Worm (Caenorhabditis elegans) whole organism, L4/young adult: Measurements from ENCODE around the gene ppat-1.
A peak's percentile ranks its signal among the peaks of the same experiment; 100 is the strongest.

Experiments used
- W03F9.2 ChIP-seq: fragments of 150-350 bp; optimal IDR thresholded peaks from 2 replicates; lab custom pipeline; 2014; ENCODE audit warnings: missing biosample characterization, missing genetic modification characterization
- dao-5 ChIP-seq: sonication (generic microtip); optimal IDR thresholded peaks from 2 replicates; lab custom pipeline; 2016; ENCODE audit warnings: missing genotype, missing genetic modification characterization, moderate library complexity, missing compliant biosample characterization
- him-1 ChIP-seq: sonication (generic microtip); optimal IDR thresholded peaks from 2 replicates; lab custom pipeline; 2016; ENCODE audit warnings: missing genotype, missing genetic modification reagents, missing genetic modification characterization, missing compliant biosample characterization

The ppat-1 gene

ce11 chrIII:4696903-4697302 lies 7.8 kb downstream of the ppat-1 start:
- TF ChIP-seq him-1, result no peak
- TF ChIP-seq dao-5 (tag; lab: Kevin White, UChicago), result no peak
- TF ChIP-seq W03F9.2 (tag; lab: Kevin White, UChicago), result no peak

- TF ChIP-seq W03F9.2 (tag; lab: Kevin White, UChicago) (no peak), dao-5 (tag; lab: Kevin White, UChicago) (no peak), him-1 (no peak)
Observed at ce11 chrIII:4697819-4698218, 8.7 kb downstream of the ppat-1 start, which contains the start of gene dnj-18. TSS of gene dnj-18 (plus strand) at chrIII:4698119.

ce11 chrIII:4699922-4700321 lies 10.8 kb downstream of the ppat-1 start, which contains the start of gene sel-13:
TSS of gene sel-13 (minus strand) at chrIII:4700224.
- TF ChIP-seq W03F9.2 (tag; lab: Kevin White, UChicago) (no peak), him-1 (no peak), dao-5 (tag; lab: Kevin White, UChicago) (no peak)

ce11 chrIII:4703932-4704454 lies 14.9 kb downstream of the ppat-1 start, which contains the start of the genes clp-2 and mrpl-16:
TSS of gene clp-2 (minus strand) at chrIII:4704025.
TSS of gene mrpl-16 (plus strand) at chrIII:4704404.
- TF ChIP-seq him-1, result no peak
- TF ChIP-seq W03F9.2 (tag; lab: Kevin White, UChicago), result peak; percentile 35
- no peak for TF ChIP-seq dao-5 (tag; lab: Kevin White, UChicago)

ce11 chrIII:4705207-4705606 lies 16.1 kb downstream of the ppat-1 start, which contains the start of gene pgap-2:
TSS of gene pgap-2 (plus strand) at chrIII:4705507.
- TF ChIP-seq W03F9.2 (tag; lab: Kevin White, UChicago) (no peak), dao-5 (tag; lab: Kevin White, UChicago) (no peak), him-1 (no peak)

ce11 chrIII:4706678-4707077 lies 17.6 kb downstream of the ppat-1 start, which contains the start of gene T04A8.13:
TSS of gene T04A8.13 (plus strand) at chrIII:4706978.
- TF ChIP-seq him-1, result no peak
- no peak for TF ChIP-seq W03F9.2 (tag; lab: Kevin White, UChicago)
- no peak for TF ChIP-seq dao-5 (tag; lab: Kevin White, UChicago)

- TF ChIP-seq dao-5 (tag; lab: Kevin White, UChicago) (no peak), W03F9.2 (tag; lab: Kevin White, UChicago) (no peak), him-1 (no peak)
Observed at ce11 chrIII:4708909-4709308, 19.8 kb downstream of the ppat-1 start, which contains the start of gene T04A8.18. TSS of gene T04A8.18 (plus strand) at chrIII:4709209.

ce11 chrIII:4715088-4715487 lies 26.0 kb downstream of the ppat-1 start, which contains the start of gene him-18:
TSS of gene him-18 (minus strand) at chrIII:4715188.
- no peak for TF ChIP-seq dao-5 (tag; lab: Kevin White, UChicago)
- no peak for TF ChIP-seq him-1
- no peak for TF ChIP-seq W03F9.2 (tag; lab: Kevin White, UChicago)

- TF ChIP-seq dao-5 (tag; lab: Kevin White, UChicago) (no peak), W03F9.2 (tag; lab: Kevin White, UChicago) (no peak), him-1 (no peak)
Observed at ce11 chrIII:4720620-4721227, 31.6 kb downstream of the ppat-1 start, which contains the start of gene emb-5. TSS of gene emb-5 (minus strand) at chrIII:4720670.

ce11 chrIII:4721750-4722149 lies 32.7 kb downstream of the ppat-1 start, which contains the start of gene acy-1:
TSS of gene acy-1 (plus strand) at chrIII:4722095.
- TF ChIP-seq W03F9.2 (tag; lab: Kevin White, UChicago) (no peak), him-1 (peak; percentile 70), dao-5 (tag; lab: Kevin White, UChicago) (no peak)

ce11 chrIII:4723922-4724321 lies 34.8 kb downstream of the ppat-1 start:
- TF ChIP-seq dao-5 (tag; lab: Kevin White, UChicago) (no peak), him-1 (peak; percentile 13), W03F9.2 (tag; lab: Kevin White, UChicago) (no peak)

- TF ChIP-seq dao-5 (tag; lab: Kevin White, UChicago) (no peak), him-1 (no peak), W03F9.2 (tag; lab: Kevin White, UChicago) (no peak)
Observed at ce11 chrIII:4731295-4731988, 42.4 kb downstream of the ppat-1 start, which contains the start of gene F17C8.3. TSS of gene F17C8.3 (plus strand) at chrIII:4731938.

ce11 chrIII:4734056-4734455 lies 45.0 kb downstream of the ppat-1 start, which contains the start of gene F17C8.9:
TSS of gene F17C8.9 (plus strand) at chrIII:4734356.
- TF ChIP-seq dao-5 (tag; lab: Kevin White, UChicago) (no peak), W03F9.2 (tag; lab: Kevin White, UChicago) (no peak), him-1 (no peak)
